Fruit fly (Drosophila melanogaster) whole organism, embryonic: ENCODE results near the gene Doa.

Experiments used
- CG11093 ChIP-seq: fragments of 200-800 bp; sonication (Bioruptor generic); IDR thresholded peaks from 3 replicates; pipeline ENCODE4 v1.3.6; 2022; ENCODE audit warnings: missing biosample characterization, missing genetic modification characterization
- CG11456 ChIP-seq: fragments of 200-800 bp; sonication (Bioruptor generic); IDR thresholded peaks from 3 replicates; pipeline ENCODE4 v1.3.6; 2022; ENCODE audit warnings: missing biosample characterization, missing genetic modification characterization
- CG13424 ChIP-seq: fragments of 200-800 bp; sonication (Bioruptor generic); optimal IDR thresholded peaks from 2 replicates; lab custom pipeline; 2019; ENCODE audit warnings: missing biosample characterization, mild to moderate bottlenecking, missing genetic modification characterization, moderate library complexity
- CG13624 ChIP-seq: fragments of 200-800 bp; sonication (Bioruptor generic); optimal IDR thresholded peaks from 2 replicates; lab custom pipeline; 2016; ENCODE audit warnings: missing biosample characterization, missing genetic modification characterization
- CG15479 ChIP-seq: fragments of 200-800 bp; sonication (Bioruptor generic); optimal IDR thresholded peaks from 3 replicates; lab custom pipeline; 2019; ENCODE audit warnings: missing biosample characterization, mild to moderate bottlenecking, missing genetic modification characterization, moderate library complexity
- CG17359 ChIP-seq: fragments of 200-800 bp; sonication (Bioruptor generic); optimal IDR thresholded peaks from 3 replicates; lab custom pipeline; 2018; ENCODE audit warnings: missing biosample characterization, mild to moderate bottlenecking, missing genetic modification characterization, moderate library complexity
- CG1792 ChIP-seq: fragments of 200-800 bp; sonication (Bioruptor generic); optimal IDR thresholded peaks from 2 replicates; lab custom pipeline; 2016; ENCODE audit warnings: missing biosample characterization, missing genetic modification characterization
- CG18599 ChIP-seq: fragments of 200-800 bp; sonication (Bioruptor generic); optimal IDR thresholded peaks from 3 replicates; lab custom pipeline; 2017; ENCODE audit warnings: missing biosample characterization, missing genetic modification characterization, mild to moderate bottlenecking, moderate library complexity, missing genetic modification reagents
- CG18619 ChIP-seq: fragments of 200-800 bp; sonication (Bioruptor generic); optimal IDR thresholded peaks from 3 replicates; lab custom pipeline; 2017; ENCODE audit warnings: missing biosample characterization, mild to moderate bottlenecking, missing genetic modification characterization
- CG32532 ChIP-seq: fragments of 200-800 bp; sonication (Bioruptor generic); IDR thresholded peaks from 2 replicates; pipeline ENCODE4 v1.3.6; 2022; ENCODE audit warnings: missing biosample characterization, missing genetic modification characterization
- CG34376 ChIP-seq: fragments of 200-800 bp; sonication (Bioruptor generic); optimal IDR thresholded peaks from 2 replicates; lab custom pipeline; 2018; ENCODE audit warnings: missing biosample characterization, mild to moderate bottlenecking, missing genetic modification characterization
- CG3726 ChIP-seq: fragments of 200-800 bp; sonication (Bioruptor generic); IDR thresholded peaks from 3 replicates; pipeline ENCODE4, ENCODE4 v1.3.6; 2022; ENCODE audit warnings: missing biosample characterization, missing genetic modification characterization
- CG42726 ChIP-seq: fragments of 200-800 bp; sonication (Bioruptor generic); IDR thresholded peaks from 2 replicates; pipeline ENCODE4 v1.3.6; 2022; ENCODE audit warnings: missing biosample characterization, missing genetic modification characterization; ENCODE audit not compliant: partially characterized antibody
- CG4424 ChIP-seq: fragments of 200-800 bp; sonication (Bioruptor generic); optimal IDR thresholded peaks from 3 replicates; lab custom pipeline; 2016; ENCODE audit warnings: missing biosample characterization, missing genetic modification characterization
- CG4820 ChIP-seq: fragments of 200-800 bp; sonication (Bioruptor generic); optimal IDR thresholded peaks from 3 replicates; lab custom pipeline; 2016; ENCODE audit warnings: missing biosample characterization, missing genetic modification characterization
- CG6813 ChIP-seq: fragments of 200-800 bp; sonication (Bioruptor generic); optimal IDR thresholded peaks from 2 replicates; lab custom pipeline; 2017; ENCODE audit warnings: missing biosample characterization, missing genetic modification characterization, mild to moderate bottlenecking, moderate library complexity, missing genetic modification reagents
- CG8290 ChIP-seq, 3 experiments: fragments of 200-800 bp; sonication (Bioruptor generic); optimal IDR thresholded peaks; 2 replicates each; lab custom pipeline; 2016 to 2019; ENCODE audit warnings: missing biosample characterization in 3 of 3, missing genetic modification characterization in 3 of 3, mild to moderate bottlenecking in 2 of 3, moderate library complexity in 1 of 3
- CG9876 ChIP-seq: fragments of 200-800 bp; sonication (Bioruptor generic); optimal IDR thresholded peaks from 2 replicates; lab custom pipeline; 2016; ENCODE audit warnings: missing biosample characterization, missing genetic modification characterization
- Deaf1 ChIP-seq: fragments of 200-800 bp; optimal IDR thresholded peaks from 3 replicates; lab custom pipeline; 2019; ENCODE audit warnings: missing biosample characterization, mild to moderate bottlenecking, missing genetic modification characterization, moderate library complexity
- Doc3 ChIP-seq: fragments of 200-800 bp; sonication (Bioruptor generic); IDR thresholded peaks from 3 replicates; pipeline ENCODE4 v1.3.6; 2022; ENCODE audit warnings: missing biosample characterization, missing genetic modification characterization; ENCODE audit not compliant: partially characterized antibody
- HLH54F ChIP-seq: fragments of 200-800 bp; sonication (Bioruptor generic); optimal IDR thresholded peaks from 3 replicates; lab custom pipeline; 2016; ENCODE audit warnings: missing biosample characterization, missing genetic modification characterization
- Meics ChIP-seq: fragments of 200-800 bp; sonication (Bioruptor generic); optimal IDR thresholded peaks from 2 replicates; lab custom pipeline; 2017; ENCODE audit warnings: missing biosample characterization, mild to moderate bottlenecking, missing genetic modification characterization
- Mes4 ChIP-seq: fragments of 200-800 bp; sonication (Bioruptor generic); optimal IDR thresholded peaks from 2 replicates; lab custom pipeline; 2016; ENCODE audit warnings: missing biosample characterization, missing genetic modification characterization
- Optix ChIP-seq: fragments of 200-800 bp; sonication (Bioruptor generic); IDR thresholded peaks from 3 replicates; pipeline ENCODE4 v1.3.6; 2022; ENCODE audit warnings: missing biosample characterization, missing genetic modification characterization
- PHDP ChIP-seq: fragments of 200-800 bp; sonication (Bioruptor generic); optimal IDR thresholded peaks from 3 replicates; lab custom pipeline; 2018; ENCODE audit warnings: missing biosample characterization, mild to moderate bottlenecking, missing genetic modification characterization, moderate library complexity
- Poxn ChIP-seq: fragments of 200-800 bp; sonication (Bioruptor generic); IDR thresholded peaks from 2 replicates; pipeline ENCODE4 v1.3.6; 2022; ENCODE audit warnings: missing biosample characterization, missing genetic modification characterization
- Scr ChIP-seq: fragments of 200-800 bp; sonication (Bioruptor generic); IDR thresholded peaks from 2 replicates; pipeline ENCODE4 v1.3.6; 2022; ENCODE audit warnings: missing biosample characterization, missing genetic modification characterization; ENCODE audit not compliant: partially characterized antibody
- Stat92E ChIP-seq, 3 experiments: fragments of >200 bp in 2 of 3; fragments of 200-800 bp in 1 of 3; sonication (Bioruptor generic) in 1 of 3; optimal IDR thresholded peaks; 2 replicates each; lab custom pipeline; 2017 to 2019; ENCODE audit warnings: missing biosample characterization in 3 of 3, missing genetic modification characterization in 3 of 3, mild to moderate bottlenecking in 1 of 3, moderate library complexity in 1 of 3
- al ChIP-seq: fragments of 200-800 bp; sonication (Bioruptor generic); IDR thresholded peaks from 2 replicates; pipeline ENCODE4 v1.3.6; 2022; ENCODE audit warnings: missing biosample characterization, missing genetic modification characterization
- az2 ChIP-seq: fragments of 200-800 bp; sonication (Bioruptor generic); optimal IDR thresholded peaks from 3 replicates; lab custom pipeline; 2016; ENCODE audit warnings: missing biosample characterization, missing genetic modification characterization
- bsh ChIP-seq, 2 experiments: fragments of 200-800 bp; sonication (Bioruptor generic); optimal IDR thresholded peaks; 2 replicates each; lab custom pipeline; 2017 to 2018; ENCODE audit warnings: mild to moderate bottlenecking in 2 of 2, missing biosample characterization in 2 of 2, missing genetic modification characterization in 2 of 2, moderate library complexity in 1 of 2
- ci ChIP-seq: fragments of 200-800 bp; sonication (Bioruptor generic); IDR thresholded peaks from 3 replicates; pipeline ENCODE4 v1.3.6; 2022; ENCODE audit warnings: missing biosample characterization, missing genetic modification characterization
- disco-r ChIP-seq: fragments of 200-800 bp; sonication (Bioruptor generic); optimal IDR thresholded peaks from 2 replicates; lab custom pipeline; 2016; ENCODE audit warnings: missing biosample characterization, missing genetic modification characterization
- en ChIP-seq: fragments of 200-800 bp; sonication (Bioruptor generic); optimal IDR thresholded peaks from 2 replicates; lab custom pipeline; 2016; ENCODE audit warnings: missing biosample characterization, missing genetic modification characterization
- gsb ChIP-seq: fragments of 200-800 bp; sonication (Bioruptor generic); IDR thresholded peaks from 2 replicates; pipeline ENCODE4 v1.3.6; 2022; ENCODE audit warnings: missing biosample characterization, missing genetic modification characterization
- ham ChIP-seq: fragments of 200-800 bp; sonication (Bioruptor generic); IDR thresholded peaks from 2 replicates; pipeline ENCODE4 v1.3.6; 2022; ENCODE audit warnings: missing biosample characterization, missing genetic modification characterization
- lmd ChIP-seq: fragments of 200-800 bp; sonication (Bioruptor generic); IDR thresholded peaks from 2 replicates; pipeline ENCODE4 v1.3.6; 2022; ENCODE audit warnings: missing biosample characterization, missing genetic modification characterization
- odd ChIP-seq: fragments of 200-800 bp; sonication (Bioruptor generic); optimal IDR thresholded peaks from 2 replicates; lab custom pipeline; 2017; ENCODE audit warnings: missing biosample characterization, mild to moderate bottlenecking, missing genetic modification characterization
- otp ChIP-seq: fragments of 200-800 bp; sonication (Bioruptor generic); IDR thresholded peaks from 3 replicates; pipeline ENCODE4, ENCODE4 v1.3.6; 2022; ENCODE audit warnings: missing biosample characterization, missing genetic modification characterization
- pb ChIP-seq: fragments of 200-800 bp; sonication (Bioruptor generic); optimal IDR thresholded peaks from 3 replicates; lab custom pipeline; 2016; ENCODE audit warnings: missing biosample characterization, missing genetic modification characterization
- prd ChIP-seq, 3 experiments: fragments of >200 bp in 2 of 3; fragments of 200-800 bp in 1 of 3; sonication (Bioruptor generic) in 1 of 3; optimal IDR thresholded peaks in 2 of 3; IDR thresholded peaks in 1 of 3; 2 replicates in 2 of 3; 3 replicates in 1 of 3; pipeline versions ENCODE4 v1.3.6 to Lab custom; 2017 to 2022; ENCODE audit warnings: missing biosample characterization in 1 of 3, missing genetic modification characterization in 1 of 3
- psq ChIP-seq: fragments of 200-800 bp; sonication (Bioruptor generic); optimal IDR thresholded peaks from 2 replicates; lab custom pipeline; 2017; ENCODE audit warnings: missing biosample characterization, missing genetic modification characterization
- salm ChIP-seq: fragments of 200-800 bp; sonication (Bioruptor generic); optimal IDR thresholded peaks from 2 replicates; lab custom pipeline; 2018; ENCODE audit warnings: missing biosample characterization, mild to moderate bottlenecking, missing genetic modification characterization
- sna ChIP-seq: fragments of 200-800 bp; sonication (Bioruptor generic); IDR thresholded peaks from 2 replicates; pipeline ENCODE4 v1.3.6; 2022; ENCODE audit warnings: missing biosample characterization, missing genetic modification characterization; ENCODE audit not compliant: partially characterized antibody
- so ChIP-seq: fragments of 200-800 bp; sonication (Bioruptor generic); IDR thresholded peaks from 3 replicates; pipeline ENCODE4 v1.3.6; 2022; ENCODE audit warnings: missing biosample characterization, missing genetic modification characterization
- yki ChIP-seq: fragments of >200 bp; optimal IDR thresholded peaks from 3 replicates; lab custom pipeline; 2018
- zen ChIP-seq: fragments of 200-800 bp; sonication (Bioruptor generic); optimal IDR thresholded peaks from 3 replicates; lab custom pipeline; 2018; ENCODE audit warnings: missing biosample characterization, mild to moderate bottlenecking, missing genetic modification characterization, moderate library complexity
- zf30C ChIP-seq: fragments of 200-800 bp; sonication (Bioruptor generic); optimal IDR thresholded peaks from 3 replicates; lab custom pipeline; 2018; ENCODE audit warnings: missing biosample characterization, mild to moderate bottlenecking, missing genetic modification characterization
- zfh2 ChIP-seq: fragments of 200-800 bp; sonication (Bioruptor generic); optimal IDR thresholded peaks from 2 replicates; lab custom pipeline; 2016; ENCODE audit warnings: missing biosample characterization, missing genetic modification characterization

Doa gene

dm6 chr3R:28857287-28858024, 30.4 kb upstream of the Doa start (continued):
- peak; percentile 18 for TF ChIP-seq HLH54F (GFP tag; lab: Kevin White, UChicago)
- TF ChIP-seq prd (optimal IDR thresholded peaks at IDR 0.05; lab: Kevin White, UChicago): no peak
- TF ChIP-seq prd (GFP tag; IDR thresholded peaks at IDR 0.05; lab: Robert Waterston, UW): peak; percentile 56; the same call in 1 of the 3 replicates
- TF ChIP-seq CG34376 (GFP tag; lab: Kevin White, UChicago): no peak
- no peak for TF ChIP-seq salm (tag; lab: Kevin White, UChicago)
- TF ChIP-seq al (GFP tag; lab: Robert Waterston, UW): no peak
- no peak for TF ChIP-seq ham
- no peak for TF ChIP-seq psq
- TF ChIP-seq yki: no peak
- no peak for TF ChIP-seq gsb (GFP tag; lab: Robert Waterston, UW)
- TF ChIP-seq Stat92E (GFP tag; optimal IDR thresholded peaks at IDR 0.05; lab: Kevin White, UChicago): no peak
- TF ChIP-seq pb (GFP tag; lab: Kevin White, UChicago): peak; percentile 1
- TF ChIP-seq CG6813 (GFP tag; lab: Kevin White, UChicago): no peak
- no peak for TF ChIP-seq Meics (GFP tag; lab: Kevin White, UChicago)
- TF ChIP-seq Poxn (GFP tag; lab: Robert Waterston, UW): no peak
- TF ChIP-seq CG4820 (GFP tag; lab: Kevin White, UChicago): no peak
- TF ChIP-seq az2 (GFP tag; lab: Kevin White, UChicago): peak; percentile 17
- TF ChIP-seq Deaf1 (tag; lab: Kevin White, UChicago): no peak
- TF ChIP-seq CG32532 (GFP tag; lab: Robert Waterston, UW): no peak
- TF ChIP-seq bsh (GFP tag; optimal IDR thresholded peaks at IDR 0.05; lab: Kevin White, UChicago): peak; percentile 21 to 78
- no peak for TF ChIP-seq CG3726 (GFP tag; lab: Robert Waterston, UW)
- TF ChIP-seq odd: peak; percentile 12
- TF ChIP-seq CG11093 (GFP tag; lab: Robert Waterston, UW): no peak
- no peak for TF ChIP-seq CG9876
- TF ChIP-seq zfh2 (GFP tag; lab: Kevin White, UChicago): no peak
- no peak for TF ChIP-seq CG1792
- TF ChIP-seq so: peak; percentile 46; the same call in 1 of the 3 replicates
- TF ChIP-seq CG13624 (GFP tag; lab: Kevin White, UChicago): no peak
- TF ChIP-seq zf30C (GFP tag; lab: Kevin White, UChicago): peak; percentile 33
- TF ChIP-seq ci: peak; percentile 78
- no peak for TF ChIP-seq CG42726 (GFP tag; lab: Robert Waterston, UW)
- TF ChIP-seq Mes4 (GFP tag; lab: Kevin White, UChicago): peak; percentile 12
- TF ChIP-seq Optix (GFP tag; lab: Robert Waterston, UW): no peak
- no peak for TF ChIP-seq Scr (GFP tag; lab: Robert Waterston, UW)
- TF ChIP-seq CG11456 (GFP tag; lab: Robert Waterston, UW): 0 out of 3 replicates have a peak, but pooled peaks have one; percentile 4
- TF ChIP-seq sna (GFP tag; lab: Robert Waterston, UW): no peak
- TF ChIP-seq CG8290 (GFP tag; optimal IDR thresholded peaks at IDR 0.05; lab: Kevin White, UChicago): no peak
- peak in 1 of 2 experiments; percentile 65 for TF ChIP-seq CG8290 (tag; optimal IDR thresholded peaks at IDR 0.05; lab: Kevin White, UChicago)
- TF ChIP-seq otp: no peak
- TF ChIP-seq CG13424 (tag; lab: Kevin White, UChicago): peak; percentile 55
- no peak for TF ChIP-seq CG15479 (GFP tag; lab: Kevin White, UChicago)
- peak; percentile 18 for TF ChIP-seq CG18599 (GFP tag; lab: Kevin White, UChicago)
- TF ChIP-seq en: no peak
- TF ChIP-seq zen: no peak
- no peak for TF ChIP-seq disco-r (GFP tag; lab: Kevin White, UChicago)
- TF ChIP-seq CG18619 (GFP tag; lab: Kevin White, UChicago): peak; percentile 11
- peak; percentile 42 for TF ChIP-seq PHDP (tag; lab: Kevin White, UChicago)
- peak; percentile 59 for TF ChIP-seq CG17359 (tag; lab: Kevin White, UChicago)
- peak; percentile 53; the same call in 1 of the 2 replicates for TF ChIP-seq lmd (GFP tag; lab: Robert Waterston, UW)
- peak; percentile 37 for TF ChIP-seq CG4424 (GFP tag; lab: Kevin White, UChicago)
- no peak for TF ChIP-seq Doc3
